Fruit fly (Drosophila melanogaster) whole organism, prepupa: ENCODE results near the gene CG4709.

ENCODE experiments used
- Blimp-1 ChIP-seq: fragments of 200-800 bp; sonication (Bioruptor generic); optimal IDR thresholded peaks from 3 replicates; lab custom pipeline; 2017; ENCODE audit warnings: missing biosample characterization, missing genetic modification characterization, mild to moderate bottlenecking, moderate library complexity, missing genetic modification reagents
- CG10631 ChIP-seq: fragments of 200-800 bp; sonication (Bioruptor generic); optimal IDR thresholded peaks from 2 replicates; lab custom pipeline; 2016; ENCODE audit warnings: missing biosample characterization, missing genetic modification characterization
- CG10669 ChIP-seq: fragments of 200-800 bp; sonication (Bioruptor generic); optimal IDR thresholded peaks from 3 replicates; lab custom pipeline; 2018; ENCODE audit warnings: missing biosample characterization, mild to moderate bottlenecking, missing genetic modification characterization, moderate library complexity
- CG11294 ChIP-seq: fragments of 200-800 bp; sonication (Bioruptor generic); IDR thresholded peaks from 2 replicates; pipeline ENCODE4 v1.3.6; 2022; ENCODE audit warnings: missing biosample characterization, missing genetic modification characterization
- CG11762 ChIP-seq: fragments of 200-800 bp; sonication (Bioruptor generic); optimal IDR thresholded peaks from 3 replicates; lab custom pipeline; 2016; ENCODE audit warnings: missing biosample characterization, missing genetic modification characterization; ENCODE audit not compliant: insufficient read depth
- CG11902 ChIP-seq: fragments of 200-800 bp; sonication (Bioruptor generic); optimal IDR thresholded peaks from 3 replicates; lab custom pipeline; 2016; ENCODE audit warnings: missing biosample characterization, missing genetic modification characterization
- CG15336 ChIP-seq: fragments of 200-800 bp; sonication (Bioruptor generic); IDR thresholded peaks from 2 replicates; pipeline ENCODE4 v1.3.6; 2022; ENCODE audit warnings: missing biosample characterization, missing genetic modification characterization
- CG1621 ChIP-seq: fragments of 200-800 bp; sonication (Bioruptor generic); optimal IDR thresholded peaks from 3 replicates; lab custom pipeline; 2018; ENCODE audit warnings: missing biosample characterization, mild to moderate bottlenecking, missing genetic modification characterization
- CG16779 ChIP-seq: fragments of 200-800 bp; sonication (Bioruptor generic); optimal IDR thresholded peaks from 3 replicates; lab custom pipeline; 2017; ENCODE audit warnings: missing biosample characterization, mild to moderate bottlenecking, missing genetic modification characterization
- CG3032 ChIP-seq: fragments of 200-800 bp; optimal IDR thresholded peaks from 2 replicates; lab custom pipeline; 2019; ENCODE audit warnings: missing biosample characterization, mild to moderate bottlenecking, missing genetic modification characterization, moderate library complexity
- CG31627 ChIP-seq: fragments of 200-800 bp; sonication (Bioruptor generic); optimal IDR thresholded peaks from 3 replicates; lab custom pipeline; 2016; ENCODE audit warnings: missing biosample characterization, missing genetic modification characterization
- CG32006 ChIP-seq: fragments of 200-800 bp; sonication (Bioruptor generic); optimal IDR thresholded peaks from 3 replicates; lab custom pipeline; 2017; ENCODE audit warnings: missing biosample characterization, mild to moderate bottlenecking, missing genetic modification characterization
- CG3919 ChIP-seq: fragments of 200-800 bp; sonication (Bioruptor generic); optimal IDR thresholded peaks from 3 replicates; lab custom pipeline; 2016; ENCODE audit warnings: missing biosample characterization, missing genetic modification characterization
- CG4318 ChIP-seq: fragments of 200-800 bp; sonication (Bioruptor generic); optimal IDR thresholded peaks from 3 replicates; lab custom pipeline; 2017; ENCODE audit warnings: missing biosample characterization, mild to moderate bottlenecking, missing genetic modification characterization
- CG6163 ChIP-seq: fragments of 200-800 bp; sonication (Bioruptor generic); IDR thresholded peaks from 3 replicates; pipeline ENCODE4 v1.3.6; 2022; ENCODE audit warnings: missing biosample characterization, missing genetic modification characterization
- CG6276 ChIP-seq: fragments of 200-800 bp; sonication (Bioruptor generic); optimal IDR thresholded peaks from 2 replicates; lab custom pipeline; 2017; ENCODE audit warnings: missing biosample characterization, mild to moderate bottlenecking, missing genetic modification characterization
- CG6792 ChIP-seq: fragments of 200-800 bp; sonication (Bioruptor generic); optimal IDR thresholded peaks from 3 replicates; lab custom pipeline; 2016; ENCODE audit warnings: missing biosample characterization, missing genetic modification characterization
- CG6808 ChIP-seq: fragments of 200-800 bp; sonication (Bioruptor generic); optimal IDR thresholded peaks from 3 replicates; lab custom pipeline; 2017; ENCODE audit warnings: missing biosample characterization, missing genetic modification characterization, mild to moderate bottlenecking, moderate library complexity, missing genetic modification reagents
- CG6854 ChIP-seq: fragments of 200-800 bp; sonication (Bioruptor generic); optimal IDR thresholded peaks from 2 replicates; lab custom pipeline; 2017; ENCODE audit warnings: missing biosample characterization, mild to moderate bottlenecking, missing genetic modification characterization
- CG7368 ChIP-seq: fragments of 200-800 bp; sonication (Bioruptor generic); optimal IDR thresholded peaks from 3 replicates; lab custom pipeline; 2016; ENCODE audit warnings: missing biosample characterization, missing genetic modification characterization
- CG8119 ChIP-seq: fragments of 200-800 bp; sonication (Bioruptor generic); IDR thresholded peaks from 3 replicates; pipeline ENCODE4 v1.3.6; 2022; ENCODE audit warnings: missing biosample characterization, missing genetic modification characterization
- CG8319 ChIP-seq: fragments of 200-800 bp; sonication (Bioruptor generic); optimal IDR thresholded peaks from 3 replicates; lab custom pipeline; 2016; ENCODE audit warnings: missing biosample characterization, missing genetic modification characterization
- CG8632 ChIP-seq: fragments of 200-800 bp; sonication (Bioruptor generic); optimal IDR thresholded peaks from 3 replicates; lab custom pipeline; 2016; ENCODE audit warnings: missing biosample characterization, missing genetic modification characterization
- CG9139 ChIP-seq: fragments of 200-800 bp; sonication (Bioruptor generic); optimal IDR thresholded peaks from 3 replicates; lab custom pipeline; 2017; ENCODE audit warnings: missing biosample characterization, mild to moderate bottlenecking, missing genetic modification characterization
- Eip75B ChIP-seq: fragments of 200-800 bp; sonication (Bioruptor generic); optimal IDR thresholded peaks from 3 replicates; lab custom pipeline; 2016; ENCODE audit warnings: missing biosample characterization, missing genetic modification characterization
- Eip78C ChIP-seq: fragments of 200-800 bp; sonication (Bioruptor generic); peaks from one replicate; lab custom pipeline; 2016; ENCODE audit warnings: missing biosample characterization, missing genetic modification characterization
- Eip93F ChIP-seq: fragments of 200-800 bp; sonication (Bioruptor generic); optimal IDR thresholded peaks from 2 replicates; lab custom pipeline; 2016; ENCODE audit warnings: missing biosample characterization, mild to moderate bottlenecking, missing genetic modification characterization
- Ets21C ChIP-seq: fragments of 200-800 bp; sonication (Bioruptor generic); optimal IDR thresholded peaks from 3 replicates; lab custom pipeline; 2016; ENCODE audit warnings: missing biosample characterization, missing genetic modification characterization
- Ets96B ChIP-seq: fragments of 200-800 bp; optimal IDR thresholded peaks from 2 replicates; lab custom pipeline; 2019; ENCODE audit warnings: missing biosample characterization, mild to moderate bottlenecking, missing genetic modification characterization, moderate library complexity
- Gug ChIP-seq: fragments of 200-800 bp; sonication (Bioruptor generic); IDR thresholded peaks from 2 replicates; pipeline ENCODE4 v1.3.6; 2022; ENCODE audit warnings: missing biosample characterization, missing genetic modification characterization
- Hr38 ChIP-seq: sonication (Bioruptor generic); optimal IDR thresholded peaks from 2 replicates; lab custom pipeline; 2016; ENCODE audit warnings: missing biosample characterization, missing genetic modification characterization
- Hr39 ChIP-seq: fragments of 200-800 bp; sonication (Bioruptor generic); optimal IDR thresholded peaks from 2 replicates; lab custom pipeline; 2016; ENCODE audit warnings: missing biosample characterization, missing genetic modification characterization
- Lpt ChIP-seq: fragments of 200-800 bp; sonication (Bioruptor generic); optimal IDR thresholded peaks from 3 replicates; lab custom pipeline; 2016; ENCODE audit warnings: missing biosample characterization, missing genetic modification characterization
- Met ChIP-seq: fragments of 200-800 bp; sonication (Bioruptor generic); optimal IDR thresholded peaks from 3 replicates; lab custom pipeline; 2016; ENCODE audit warnings: missing biosample characterization, missing genetic modification characterization
- Smox ChIP-seq: fragments of 200-800 bp; sonication (Bioruptor generic); optimal IDR thresholded peaks from 3 replicates; lab custom pipeline; 2016; ENCODE audit warnings: missing biosample characterization, missing genetic modification characterization
- Sox102F ChIP-seq: fragments of 200-800 bp; sonication (Bioruptor generic); optimal IDR thresholded peaks from 2 replicates; lab custom pipeline; 2016; ENCODE audit warnings: missing biosample characterization, mild to moderate bottlenecking, missing genetic modification characterization
- Sox14 ChIP-seq: fragments of 200-800 bp; sonication (Bioruptor generic); optimal IDR thresholded peaks from 3 replicates; lab custom pipeline; 2016; ENCODE audit warnings: missing biosample characterization, missing genetic modification characterization
- Sox15 ChIP-seq: fragments of 200-800 bp; sonication (Bioruptor generic); optimal IDR thresholded peaks from 3 replicates; lab custom pipeline; 2016; ENCODE audit warnings: missing biosample characterization, missing genetic modification characterization
- achi ChIP-seq: fragments of 200-800 bp; sonication (Bioruptor generic); optimal IDR thresholded peaks from 3 replicates; lab custom pipeline; 2016; ENCODE audit warnings: missing biosample characterization, missing genetic modification characterization
- acj6 ChIP-seq: fragments of 200-800 bp; sonication (Bioruptor generic); optimal IDR thresholded peaks from 3 replicates; lab custom pipeline; 2016; ENCODE audit warnings: missing biosample characterization, missing genetic modification characterization
- cyc ChIP-seq: fragments of 200-800 bp; sonication (Bioruptor generic); optimal IDR thresholded peaks from 3 replicates; lab custom pipeline; 2016; ENCODE audit warnings: missing biosample characterization, missing genetic modification characterization
- dsx ChIP-seq: fragments of 200-800 bp; optimal IDR thresholded peaks from 3 replicates; lab custom pipeline; 2019; ENCODE audit warnings: missing biosample characterization, mild to moderate bottlenecking, missing genetic modification characterization, moderate library complexity; ENCODE audit not compliant: poor library complexity, severe bottlenecking
- eg ChIP-seq: fragments of 200-800 bp; sonication (Bioruptor generic); IDR thresholded peaks from 3 replicates; pipeline ENCODE4 v1.3.6; 2022; ENCODE audit warnings: missing biosample characterization, missing genetic modification characterization
- esn ChIP-seq: fragments of 200-800 bp; sonication (Bioruptor generic); optimal IDR thresholded peaks from 2 replicates; lab custom pipeline; 2016; ENCODE audit warnings: missing biosample characterization, mild to moderate bottlenecking, missing genetic modification characterization, moderate library complexity
- fd59A ChIP-seq: fragments of 200-800 bp; sonication (Bioruptor generic); optimal IDR thresholded peaks from 2 replicates; lab custom pipeline; 2017; ENCODE audit warnings: missing biosample characterization, mild to moderate bottlenecking, missing genetic modification characterization, missing genetic modification reagents
- fkh ChIP-seq: fragments of 200-800 bp; sonication (Bioruptor generic); optimal IDR thresholded peaks from 3 replicates; lab custom pipeline; 2017; ENCODE audit warnings: missing biosample characterization, mild to moderate bottlenecking, missing genetic modification characterization, moderate library complexity
- net ChIP-seq: fragments of 200-800 bp; sonication (Bioruptor generic); optimal IDR thresholded peaks from 3 replicates; lab custom pipeline; 2016; ENCODE audit warnings: missing biosample characterization, missing genetic modification characterization
- pdm3 ChIP-seq: fragments of 200-800 bp; sonication (Bioruptor generic); optimal IDR thresholded peaks from 3 replicates; lab custom pipeline; 2016; ENCODE audit warnings: missing biosample characterization, missing genetic modification characterization
- salr ChIP-seq, 2 experiments: fragments of 200-800 bp; sonication (Bioruptor generic); optimal IDR thresholded peaks; 3 replicates each; lab custom pipeline; 2016 to 2018; ENCODE audit warnings: missing biosample characterization in 2 of 2, missing genetic modification characterization in 2 of 2, mild to moderate bottlenecking in 1 of 2
- ss ChIP-seq, 2 experiments: fragments of 200-800 bp; sonication (Bioruptor generic); optimal IDR thresholded peaks; 2 replicates in 1 of 2; 3 replicates in 1 of 2; lab custom pipeline; 2017 to 2018; ENCODE audit warnings: mild to moderate bottlenecking in 2 of 2, missing biosample characterization in 2 of 2, missing genetic modification characterization in 2 of 2, moderate library complexity in 1 of 2
- svp ChIP-seq: fragments of 200-800 bp; sonication (Bioruptor generic); peaks from one replicate; lab custom pipeline; 2016; ENCODE audit warnings: missing biosample characterization, missing genetic modification characterization
- vri ChIP-seq: fragments of 200-800 bp; sonication (Bioruptor generic); optimal IDR thresholded peaks from 3 replicates; lab custom pipeline; 2016; ENCODE audit warnings: missing biosample characterization, mild to moderate bottlenecking, missing genetic modification characterization

The CG4709 gene

dm6 chr2L:9921401-9921800 is 32.7 kb upstream of the CG4709 start, which contains the start of gene CG4592:
Gene CG4592 (plus strand): TSS chr2L:9921633.
- TF ChIP-seq CG6163 (GFP tag; lab: Robert Waterston, UW) (peak; percentile 84), CG11902 (GFP tag; lab: Kevin White, UChicago) (peak; percentile 8), Gug (GFP tag; lab: Robert Waterston, UW) (peak; percentile 31; the same call in 1 of the 2 replicates), Eip78C (GFP tag; lab: Kevin White, UChicago) (no peak), CG32006 (GFP tag; lab: Kevin White, UChicago) (peak; percentile 75), CG7368 (peak; percentile 50), CG10631 (GFP tag; lab: Kevin White, UChicago) (peak; percentile 53), CG6854 (GFP tag; lab: Kevin White, UChicago) (no peak), CG6276 (peak; percentile 60), cyc (peak; percentile 69), CG6808 (peak; percentile 62), Eip93F (peak; percentile 72), ss (GFP tag; optimal IDR thresholded peaks at IDR 0.05; lab: Kevin White, UChicago) (no peak), Eip75B (GFP tag; lab: Kevin White, UChicago) (peak; percentile 83), CG3919 (GFP tag; lab: Kevin White, UChicago) (peak; percentile 82), svp (GFP tag; lab: Kevin White, UChicago) (peak; percentile 84), CG3032 (tag; lab: Kevin White, UChicago) (peak; percentile 72), dsx (peak; percentile 63), CG8119 (peak; percentile 73), esn (GFP tag; lab: Kevin White, UChicago) (peak; percentile 86), CG8319 (peak; percentile 5), CG31627 (peak; percentile 70), net (GFP tag; lab: Kevin White, UChicago) (peak; percentile 77), eg (peak; percentile 85), CG10669 (GFP tag; lab: Kevin White, UChicago) (no peak), CG1621 (tag; lab: Kevin White, UChicago) (peak; percentile 65), Smox (GFP tag; lab: Kevin White, UChicago) (peak; percentile 81), CG15336 (peak; percentile 83), Sox102F (GFP tag; lab: Kevin White, UChicago) (peak; percentile 82), Met (GFP tag; lab: Kevin White, UChicago) (peak; percentile 82), Hr38 (GFP tag; lab: Kevin White, UChicago) (no peak), achi (GFP tag; lab: Kevin White, UChicago) (peak; percentile 77), Hr39 (peak; percentile 74), Ets21C (no peak), Blimp-1 (GFP tag; lab: Kevin White, UChicago) (peak; percentile 36), Sox14 (GFP tag; lab: Kevin White, UChicago) (peak; percentile 74), CG11294 (GFP tag; lab: Robert Waterston, UW) (peak; percentile 13; the same call in 1 of the 2 replicates), fd59A (GFP tag; lab: Kevin White, UChicago) (peak; percentile 43), CG6792 (GFP tag; lab: Kevin White, UChicago) (peak; percentile 69), acj6 (GFP tag; lab: Kevin White, UChicago) (peak; percentile 84), CG8632 (GFP tag; lab: Kevin White, UChicago) (peak; percentile 70), Sox15 (GFP tag; lab: Kevin White, UChicago) (peak; percentile 28), fkh (GFP tag; lab: Kevin White, UChicago) (peak; percentile 97), salr (GFP tag; optimal IDR thresholded peaks at IDR 0.05; lab: Kevin White, UChicago) (peak in 1 of 2 experiments; percentile 68), Ets96B (tag; lab: Kevin White, UChicago) (no peak), vri (GFP tag; lab: Kevin White, UChicago) (peak; percentile 82), Lpt (GFP tag; lab: Kevin White, UChicago) (peak; percentile 44), CG4318 (GFP tag; lab: Kevin White, UChicago) (peak; percentile 28), CG9139 (GFP tag; lab: Kevin White, UChicago) (peak; percentile 55), pdm3 (no peak), CG11762 (GFP tag; lab: Kevin White, UChicago) (peak; percentile 29), CG16779 (tag; lab: Kevin White, UChicago) (peak; percentile 40)
